Worm (Caenorhabditis elegans): ENCODE data around the gene F10G7.5.

F10G7.5 gene

ce11 chrII:4675481-4675880, 17.7 kb upstream of the F10G7.5 start, which contains the start of gene T05A7.3:
T05A7.3 (plus strand) TSS chrII:4675781.
- TF ChIP-seq tbx-7 (tag; optimal IDR thresholded peaks at IDR 0.05), result no peak
- no peak for TF ChIP-seq C08G9.2 (tag; optimal IDR thresholded peaks at IDR 0.05)
- no peak for TF ChIP-seq unc-55 (GFP tag; optimal IDR thresholded peaks at IDR 0.05)
- TF ChIP-seq sox-4 (tag; optimal IDR thresholded peaks at IDR 0.05), result no peak
- no peak for TF ChIP-seq nfya-1 (tag; optimal IDR thresholded peaks at IDR 0.05)
- no peak for TF ChIP-seq fkh-6 (tag; optimal IDR thresholded peaks at IDR 0.05)
- TF ChIP-seq tbx-2 (tag; optimal IDR thresholded peaks at IDR 0.05), result no peak
- no peak for TF ChIP-seq elt-4 (tag; optimal IDR thresholded peaks at IDR 0.05)
- TF ChIP-seq Y22D7AL.16 (tag; optimal IDR thresholded peaks at IDR 0.05), result no peak
- no peak for TF ChIP-seq unc-86 (tag; optimal IDR thresholded peaks at IDR 0.05)
- no peak for TF ChIP-seq che-1 (tag; optimal IDR thresholded peaks at IDR 0.05)
- TF ChIP-seq sox-2 (GFP tag; IDR thresholded peaks at IDR 0.05), result no peak
- TF ChIP-seq hlh-8 (tag; optimal IDR thresholded peaks at IDR 0.05), result no peak

- peak; percentile 67 for TF ChIP-seq unc-55 (GFP tag; optimal IDR thresholded peaks at IDR 0.05)
- no peak for TF ChIP-seq K02D7.2 (tag; optimal IDR thresholded peaks at IDR 0.05)
- no peak for TF ChIP-seq fkh-10 (GFP tag; optimal IDR thresholded peaks at IDR 0.05)
Measured at ce11 chrII:4676241-4676640, 17.0 kb upstream of the F10G7.5 start.

ce11 chrII:4677916-4678315, 15.3 kb upstream of the F10G7.5 start, which contains the start of gene T05A7.1:
T05A7.1 (plus strand) TSS chrII:4678216.
- no peak for TF ChIP-seq ceh-31 (tag; optimal IDR thresholded peaks at IDR 0.05)
- TF ChIP-seq ceh-6 (GFP tag; optimal IDR thresholded peaks at IDR 0.05), result no peak

- TF ChIP-seq nhr-232 (tag; optimal IDR thresholded peaks at IDR 0.05), result no peak
- no peak for TF ChIP-seq sox-2 (GFP tag; IDR thresholded peaks at IDR 0.05)
- no peak for TF ChIP-seq elt-2 (tag; optimal IDR thresholded peaks at IDR 0.05)
- no peak for TF ChIP-seq ceh-9 (tag; optimal IDR thresholded peaks at IDR 0.05)
- no peak for TF ChIP-seq nhr-11 (tag; optimal IDR thresholded peaks at IDR 0.05)
- TF ChIP-seq ztf-16 (tag; optimal IDR thresholded peaks at IDR 0.05), result no peak
- TF ChIP-seq ama-1 (optimal IDR thresholded peaks at IDR 0.05), result no peak
- TF ChIP-seq pha-4 (tag; optimal IDR thresholded peaks at IDR 0.05), result no peak
- no peak for TF ChIP-seq che-1 (tag; optimal IDR thresholded peaks at IDR 0.05)
- no peak for TF ChIP-seq ceh-6 (GFP tag; optimal IDR thresholded peaks at IDR 0.05)
- no peak for TF ChIP-seq sox-4 (tag; optimal IDR thresholded peaks at IDR 0.05)
- no peak for TF ChIP-seq pag-3 (tag; optimal IDR thresholded peaks at IDR 0.05; ENCODE audit: borderline replicate concordance)
Measured at ce11 chrII:4681391-4681790, 11.8 kb upstream of the F10G7.5 start, which contains the start of gene T05A7.7. T05A7.7 (minus strand) TSS chrII:4681491.

ce11 chrII:4683693-4684092, 9.5 kb upstream of the F10G7.5 start, which contains the start of gene sre-40:
sre-40 (minus strand) TSS chrII:4683793.
- TF ChIP-seq ref-2 (tag; optimal IDR thresholded peaks at IDR 0.05) (no peak), sox-4 (tag; optimal IDR thresholded peaks at IDR 0.05) (no peak), ceh-45 (GFP tag; IDR thresholded peaks at IDR 0.05) (no peak), syd-9 (tag; optimal IDR thresholded peaks at IDR 0.05) (no peak), unc-3 (GFP tag; conservative IDR thresholded peaks at IDR 0.05) (no peak), unc-3 (tag; optimal IDR thresholded peaks at IDR 0.05) (no peak), unc-55 (GFP tag; optimal IDR thresholded peaks at IDR 0.05) (no peak), hlh-8 (tag; optimal IDR thresholded peaks at IDR 0.05) (no peak)

ce11 chrII:4684852-4685251, 8.4 kb upstream of the F10G7.5 start:
- no peak for TF ChIP-seq pha-2 (tag; optimal IDR thresholded peaks at IDR 0.05)
- TF ChIP-seq che-1 (tag; optimal IDR thresholded peaks at IDR 0.05), result no peak
- TF ChIP-seq ceh-24 (tag; optimal IDR thresholded peaks at IDR 0.05), result no peak
- no peak for TF ChIP-seq lim-6 (tag; optimal IDR thresholded peaks at IDR 0.05)
- no peak for TF ChIP-seq ceh-30 (tag; optimal IDR thresholded peaks at IDR 0.05)
- no peak for TF ChIP-seq tbx-2 (tag; optimal IDR thresholded peaks at IDR 0.05)
